Fruit fly (Drosophila melanogaster) whole organism, prepupa: ENCODE results near the gene DIP-eta.
A peak's percentile ranks its signal among the peaks of the same experiment; 100 is the strongest.

Experiments
- Blimp-1 ChIP-seq: fragments of 200-800 bp; sonication (Bioruptor generic); optimal IDR thresholded peaks from 3 replicates; lab custom pipeline; 2017; ENCODE audit warnings: missing biosample characterization, missing genetic modification characterization, mild to moderate bottlenecking, moderate library complexity, missing genetic modification reagents
- CG10631 ChIP-seq: fragments of 200-800 bp; sonication (Bioruptor generic); optimal IDR thresholded peaks from 2 replicates; lab custom pipeline; 2016; ENCODE audit warnings: missing biosample characterization, missing genetic modification characterization
- CG11294 ChIP-seq: fragments of 200-800 bp; sonication (Bioruptor generic); IDR thresholded peaks from 2 replicates; pipeline ENCODE4 v1.3.6; 2022; ENCODE audit warnings: missing biosample characterization, missing genetic modification characterization
- CG11762 ChIP-seq: fragments of 200-800 bp; sonication (Bioruptor generic); optimal IDR thresholded peaks from 3 replicates; lab custom pipeline; 2016; ENCODE audit warnings: missing biosample characterization, missing genetic modification characterization; ENCODE audit not compliant: insufficient read depth
- CG11902 ChIP-seq: fragments of 200-800 bp; sonication (Bioruptor generic); optimal IDR thresholded peaks from 3 replicates; lab custom pipeline; 2016; ENCODE audit warnings: missing biosample characterization, missing genetic modification characterization
- CG15336 ChIP-seq: fragments of 200-800 bp; sonication (Bioruptor generic); IDR thresholded peaks from 2 replicates; pipeline ENCODE4 v1.3.6; 2022; ENCODE audit warnings: missing biosample characterization, missing genetic modification characterization
- CG1621 ChIP-seq: fragments of 200-800 bp; sonication (Bioruptor generic); optimal IDR thresholded peaks from 3 replicates; lab custom pipeline; 2018; ENCODE audit warnings: missing biosample characterization, mild to moderate bottlenecking, missing genetic modification characterization
- CG16779 ChIP-seq: fragments of 200-800 bp; sonication (Bioruptor generic); optimal IDR thresholded peaks from 3 replicates; lab custom pipeline; 2017; ENCODE audit warnings: missing biosample characterization, mild to moderate bottlenecking, missing genetic modification characterization
- CG3032 ChIP-seq: fragments of 200-800 bp; optimal IDR thresholded peaks from 2 replicates; lab custom pipeline; 2019; ENCODE audit warnings: missing biosample characterization, mild to moderate bottlenecking, missing genetic modification characterization, moderate library complexity
- CG31627 ChIP-seq: fragments of 200-800 bp; sonication (Bioruptor generic); optimal IDR thresholded peaks from 3 replicates; lab custom pipeline; 2016; ENCODE audit warnings: missing biosample characterization, missing genetic modification characterization
- CG32006 ChIP-seq: fragments of 200-800 bp; sonication (Bioruptor generic); optimal IDR thresholded peaks from 3 replicates; lab custom pipeline; 2017; ENCODE audit warnings: missing biosample characterization, mild to moderate bottlenecking, missing genetic modification characterization
- CG4318 ChIP-seq: fragments of 200-800 bp; sonication (Bioruptor generic); optimal IDR thresholded peaks from 3 replicates; lab custom pipeline; 2017; ENCODE audit warnings: missing biosample characterization, mild to moderate bottlenecking, missing genetic modification characterization
- CG6276 ChIP-seq: fragments of 200-800 bp; sonication (Bioruptor generic); optimal IDR thresholded peaks from 2 replicates; lab custom pipeline; 2017; ENCODE audit warnings: missing biosample characterization, mild to moderate bottlenecking, missing genetic modification characterization
- CG6808 ChIP-seq: fragments of 200-800 bp; sonication (Bioruptor generic); optimal IDR thresholded peaks from 3 replicates; lab custom pipeline; 2017; ENCODE audit warnings: missing biosample characterization, missing genetic modification characterization, mild to moderate bottlenecking, moderate library complexity, missing genetic modification reagents
- CG7368 ChIP-seq: fragments of 200-800 bp; sonication (Bioruptor generic); optimal IDR thresholded peaks from 3 replicates; lab custom pipeline; 2016; ENCODE audit warnings: missing biosample characterization, missing genetic modification characterization
- CG8119 ChIP-seq: fragments of 200-800 bp; sonication (Bioruptor generic); IDR thresholded peaks from 3 replicates; pipeline ENCODE4 v1.3.6; 2022; ENCODE audit warnings: missing biosample characterization, missing genetic modification characterization
- CG8319 ChIP-seq: fragments of 200-800 bp; sonication (Bioruptor generic); optimal IDR thresholded peaks from 3 replicates; lab custom pipeline; 2016; ENCODE audit warnings: missing biosample characterization, missing genetic modification characterization
- CG9139 ChIP-seq: fragments of 200-800 bp; sonication (Bioruptor generic); optimal IDR thresholded peaks from 3 replicates; lab custom pipeline; 2017; ENCODE audit warnings: missing biosample characterization, mild to moderate bottlenecking, missing genetic modification characterization
- Eip75B ChIP-seq: fragments of 200-800 bp; sonication (Bioruptor generic); optimal IDR thresholded peaks from 3 replicates; lab custom pipeline; 2016; ENCODE audit warnings: missing biosample characterization, missing genetic modification characterization
- Eip78C ChIP-seq: fragments of 200-800 bp; sonication (Bioruptor generic); peaks from one replicate; lab custom pipeline; 2016; ENCODE audit warnings: missing biosample characterization, missing genetic modification characterization
- Eip93F ChIP-seq: fragments of 200-800 bp; sonication (Bioruptor generic); optimal IDR thresholded peaks from 2 replicates; lab custom pipeline; 2016; ENCODE audit warnings: missing biosample characterization, mild to moderate bottlenecking, missing genetic modification characterization
- Ets96B ChIP-seq: fragments of 200-800 bp; optimal IDR thresholded peaks from 2 replicates; lab custom pipeline; 2019; ENCODE audit warnings: missing biosample characterization, mild to moderate bottlenecking, missing genetic modification characterization, moderate library complexity
- Hr38 ChIP-seq: sonication (Bioruptor generic); optimal IDR thresholded peaks from 2 replicates; lab custom pipeline; 2016; ENCODE audit warnings: missing biosample characterization, missing genetic modification characterization
- Hr39 ChIP-seq: fragments of 200-800 bp; sonication (Bioruptor generic); optimal IDR thresholded peaks from 2 replicates; lab custom pipeline; 2016; ENCODE audit warnings: missing biosample characterization, missing genetic modification characterization
- Hr4 ChIP-seq: fragments of 200-800 bp; sonication (Bioruptor generic); optimal IDR thresholded peaks from 3 replicates; lab custom pipeline; 2016; ENCODE audit warnings: missing biosample characterization, missing genetic modification characterization
- Lpt ChIP-seq: fragments of 200-800 bp; sonication (Bioruptor generic); optimal IDR thresholded peaks from 3 replicates; lab custom pipeline; 2016; ENCODE audit warnings: missing biosample characterization, missing genetic modification characterization
- Met ChIP-seq: fragments of 200-800 bp; sonication (Bioruptor generic); optimal IDR thresholded peaks from 3 replicates; lab custom pipeline; 2016; ENCODE audit warnings: missing biosample characterization, missing genetic modification characterization
- Sox102F ChIP-seq: fragments of 200-800 bp; sonication (Bioruptor generic); optimal IDR thresholded peaks from 2 replicates; lab custom pipeline; 2016; ENCODE audit warnings: missing biosample characterization, mild to moderate bottlenecking, missing genetic modification characterization
- achi ChIP-seq: fragments of 200-800 bp; sonication (Bioruptor generic); optimal IDR thresholded peaks from 3 replicates; lab custom pipeline; 2016; ENCODE audit warnings: missing biosample characterization, missing genetic modification characterization
- acj6 ChIP-seq: fragments of 200-800 bp; sonication (Bioruptor generic); optimal IDR thresholded peaks from 3 replicates; lab custom pipeline; 2016; ENCODE audit warnings: missing biosample characterization, missing genetic modification characterization
- dac ChIP-seq: fragments of 200-800 bp; sonication (Bioruptor generic); optimal IDR thresholded peaks from 2 replicates; lab custom pipeline; 2017; ENCODE audit warnings: missing biosample characterization, mild to moderate bottlenecking, missing genetic modification characterization
- dsx ChIP-seq: fragments of 200-800 bp; optimal IDR thresholded peaks from 3 replicates; lab custom pipeline; 2019; ENCODE audit warnings: missing biosample characterization, mild to moderate bottlenecking, missing genetic modification characterization, moderate library complexity; ENCODE audit not compliant: poor library complexity, severe bottlenecking
- eg ChIP-seq: fragments of 200-800 bp; sonication (Bioruptor generic); IDR thresholded peaks from 3 replicates; pipeline ENCODE4 v1.3.6; 2022; ENCODE audit warnings: missing biosample characterization, missing genetic modification characterization
- fd59A ChIP-seq: fragments of 200-800 bp; sonication (Bioruptor generic); optimal IDR thresholded peaks from 2 replicates; lab custom pipeline; 2017; ENCODE audit warnings: missing biosample characterization, mild to moderate bottlenecking, missing genetic modification characterization, missing genetic modification reagents
- fd85E ChIP-seq: fragments of 200-800 bp; sonication (Bioruptor generic); optimal IDR thresholded peaks from 3 replicates; lab custom pipeline; 2016; ENCODE audit warnings: missing biosample characterization, missing genetic modification characterization
- fkh ChIP-seq: fragments of 200-800 bp; sonication (Bioruptor generic); optimal IDR thresholded peaks from 3 replicates; lab custom pipeline; 2017; ENCODE audit warnings: missing biosample characterization, mild to moderate bottlenecking, missing genetic modification characterization, moderate library complexity
- net ChIP-seq: fragments of 200-800 bp; sonication (Bioruptor generic); optimal IDR thresholded peaks from 3 replicates; lab custom pipeline; 2016; ENCODE audit warnings: missing biosample characterization, missing genetic modification characterization
- pdm3 ChIP-seq: fragments of 200-800 bp; sonication (Bioruptor generic); optimal IDR thresholded peaks from 3 replicates; lab custom pipeline; 2016; ENCODE audit warnings: missing biosample characterization, missing genetic modification characterization
- salr ChIP-seq, 2 experiments: fragments of 200-800 bp; sonication (Bioruptor generic); optimal IDR thresholded peaks; 3 replicates each; lab custom pipeline; 2016 to 2018; ENCODE audit warnings: missing biosample characterization in 2 of 2, missing genetic modification characterization in 2 of 2, mild to moderate bottlenecking in 1 of 2
- spab ChIP-seq: fragments of 200-800 bp; sonication (Bioruptor generic); optimal IDR thresholded peaks from 2 replicates; lab custom pipeline; 2017; ENCODE audit warnings: missing biosample characterization, mild to moderate bottlenecking, missing genetic modification characterization, missing genetic modification reagents
- ss ChIP-seq, 2 experiments: fragments of 200-800 bp; sonication (Bioruptor generic); optimal IDR thresholded peaks; 2 replicates in 1 of 2; 3 replicates in 1 of 2; lab custom pipeline; 2017 to 2018; ENCODE audit warnings: mild to moderate bottlenecking in 2 of 2, missing biosample characterization in 2 of 2, missing genetic modification characterization in 2 of 2, moderate library complexity in 1 of 2
- svp ChIP-seq: fragments of 200-800 bp; sonication (Bioruptor generic); peaks from one replicate; lab custom pipeline; 2016; ENCODE audit warnings: missing biosample characterization, missing genetic modification characterization
- topi ChIP-seq: fragments of 200-800 bp; sonication (Bioruptor generic); optimal IDR thresholded peaks from 3 replicates; lab custom pipeline; 2016; ENCODE audit warnings: missing biosample characterization, missing genetic modification characterization
- vri ChIP-seq: fragments of 200-800 bp; sonication (Bioruptor generic); optimal IDR thresholded peaks from 3 replicates; lab custom pipeline; 2016; ENCODE audit warnings: missing biosample characterization, mild to moderate bottlenecking, missing genetic modification characterization

DIP-eta gene

dm6 chr2L:5662549-5662948, 44.8 kb upstream of the DIP-eta start, which contains the start of gene Hsp60C:
Gene Hsp60C (plus strand): TSS chr2L:5662849.
- TF ChIP-seq CG8119 (GFP tag; lab: Robert Waterston, UW) (no peak), Hr38 (GFP tag; lab: Kevin White, UChicago) (no peak), CG16779 (tag; lab: Kevin White, UChicago) (no peak), salr (GFP tag; optimal IDR thresholded peaks at IDR 0.05; lab: Kevin White, UChicago) (no peak), CG10631 (GFP tag; lab: Kevin White, UChicago) (no peak), dac (GFP tag; lab: Kevin White, UChicago) (no peak)

dm6 chr2L:5658415-5658814, 40.7 kb upstream of the DIP-eta start, which contains the start of gene DIP-theta:
Gene DIP-theta (minus strand): TSS chr2L:5658560.
- TF ChIP-seq CG4318 (GFP tag; lab: Kevin White, UChicago) (no peak), dac (GFP tag; lab: Kevin White, UChicago) (no peak), CG31627 (GFP tag; lab: Kevin White, UChicago) (no peak), achi (GFP tag; lab: Kevin White, UChicago) (no peak), CG11294 (GFP tag; lab: Robert Waterston, UW) (no peak), CG10631 (GFP tag; lab: Kevin White, UChicago) (no peak), Hr38 (GFP tag; lab: Kevin White, UChicago) (no peak), Eip75B (GFP tag; lab: Kevin White, UChicago) (no peak), Met (GFP tag; lab: Kevin White, UChicago) (no peak), ss (GFP tag; optimal IDR thresholded peaks at IDR 0.05; lab: Kevin White, UChicago) (no peak), acj6 (GFP tag; lab: Kevin White, UChicago) (no peak)

- TF ChIP-seq CG10631 (GFP tag; lab: Kevin White, UChicago) (peak; percentile 54), spab (GFP tag; lab: Kevin White, UChicago) (peak; percentile 66), eg (peak; percentile 88), Eip93F (GFP tag; lab: Kevin White, UChicago) (no peak), acj6 (GFP tag; lab: Kevin White, UChicago) (peak; percentile 34), Blimp-1 (GFP tag; lab: Kevin White, UChicago) (no peak), fkh (GFP tag; lab: Kevin White, UChicago) (no peak), ss (GFP tag; optimal IDR thresholded peaks at IDR 0.05; lab: Kevin White, UChicago) (peak; percentile 44 to 68), net (peak; percentile 60), CG11902 (GFP tag; lab: Kevin White, UChicago) (no peak), Hr39 (GFP tag; lab: Kevin White, UChicago) (no peak), CG15336 (GFP tag; lab: Robert Waterston, UW) (peak; percentile 81), CG4318 (GFP tag; lab: Kevin White, UChicago) (peak; percentile 46), CG11762 (GFP tag; lab: Kevin White, UChicago) (peak; percentile 54), CG32006 (peak; percentile 75), topi (GFP tag; lab: Kevin White, UChicago) (peak; percentile 31), Sox102F (GFP tag; lab: Kevin White, UChicago) (no peak), Ets96B (tag; lab: Kevin White, UChicago) (peak; percentile 71), CG3032 (tag; lab: Kevin White, UChicago) (peak; percentile 65), Eip78C (peak; percentile 89), CG11294 (GFP tag; lab: Robert Waterston, UW) (peak; percentile 76), pdm3 (GFP tag; lab: Kevin White, UChicago) (peak; percentile 52), CG6276 (GFP tag; lab: Kevin White, UChicago) (peak; percentile 69), vri (no peak), CG6808 (peak; percentile 34), fd85E (GFP tag; lab: Kevin White, UChicago) (no peak), svp (GFP tag; lab: Kevin White, UChicago) (peak; percentile 30), dsx (GFP tag; lab: Kevin White, UChicago) (peak; percentile 65), fd59A (no peak), Eip75B (GFP tag; lab: Kevin White, UChicago) (no peak), Hr4 (GFP tag; lab: Kevin White, UChicago) (peak; percentile 26), Met (GFP tag; lab: Kevin White, UChicago) (no peak), CG8319 (GFP tag; lab: Kevin White, UChicago) (peak; percentile 12), CG9139 (GFP tag; lab: Kevin White, UChicago) (peak; percentile 45), CG1621 (tag; lab: Kevin White, UChicago) (peak; percentile 60), Lpt (GFP tag; lab: Kevin White, UChicago) (peak; percentile 66), CG7368 (no peak), CG31627 (GFP tag; lab: Kevin White, UChicago) (no peak)
These were observed 6.1 kb upstream of the DIP-eta start, which contains the start of gene Cyp6a16 for dm6 chr2L:5623727-5624407. Gene Cyp6a16 (minus strand): TSS chr2L:5623762.
